Worm (Caenorhabditis elegans) whole organism, early embryonic: ENCODE results near the gene nekl-3.

Source experiments
- B0310.2 ChIP-seq: sonication (generic microtip); optimal IDR thresholded peaks from 2 replicates; lab custom pipeline; 2016; ENCODE audit warnings: mild to moderate bottlenecking, missing genetic modification characterization, missing compliant biosample characterization
- F13C5.2 ChIP-seq: sonication (generic microtip); optimal IDR thresholded peaks from 2 replicates; lab custom pipeline; 2017; ENCODE audit warnings: mild to moderate bottlenecking, missing genetic modification characterization, inconsistent platforms, missing compliant biosample characterization
- aly-1 ChIP-seq: sonication (generic microtip); optimal IDR thresholded peaks from 2 replicates; lab custom pipeline; 2016; ENCODE audit warnings: missing genetic modification characterization, missing compliant biosample characterization
- ama-1 ChIP-seq: fragments of 150-350 bp; optimal IDR thresholded peaks from 2 replicates; lab custom pipeline; 2014
- ceh-13 ChIP-seq: fragments of 200-800 bp; sonication (Bioruptor generic); optimal IDR thresholded peaks from 2 replicates; lab custom pipeline; 2018; ENCODE audit warnings: mild to moderate bottlenecking, missing genetic modification characterization, missing compliant biosample characterization
- ceh-36 ChIP-seq: sonication (generic microtip); optimal IDR thresholded peaks from 2 replicates; lab custom pipeline; 2016; ENCODE audit warnings: missing genetic modification characterization, inconsistent platforms, missing compliant biosample characterization
- ets-7 ChIP-seq: sonication (generic microtip); optimal IDR thresholded peaks from 2 replicates; lab custom pipeline; 2016; ENCODE audit warnings: missing genotype, missing genetic modification characterization, missing compliant biosample characterization
- flt-1 ChIP-seq: fragments of 200-800 bp; sonication (Bioruptor generic); IDR thresholded peaks from 2 replicates; pipeline ENCODE4 v1.3.6; 2022; ENCODE audit warnings: missing genetic modification characterization, missing compliant biosample characterization
- hmbx-1 ChIP-seq: sonication (generic microtip); optimal IDR thresholded peaks from 2 replicates; lab custom pipeline; 2016; ENCODE audit warnings: mild to moderate bottlenecking, missing genetic modification characterization, missing compliant biosample characterization
- hmg-4 ChIP-seq: fragments of 200-800 bp; sonication (Bioruptor generic); optimal IDR thresholded peaks from 2 replicates; lab custom pipeline; 2018; ENCODE audit warnings: mild to moderate bottlenecking, missing genetic modification characterization, missing compliant biosample characterization
- hnd-1 ChIP-seq: sonication (generic microtip); optimal IDR thresholded peaks from 2 replicates; lab custom pipeline; 2016; ENCODE audit warnings: missing genetic modification characterization, missing compliant biosample characterization
- pes-1 ChIP-seq: fragments of 200-800 bp; sonication (Bioruptor generic); IDR thresholded peaks from 2 replicates; pipeline ENCODE4 v1.3.6; 2022; ENCODE audit warnings: missing genetic modification reagents, missing genetic modification characterization, missing compliant biosample characterization
- scrt-1 ChIP-seq: fragments of 200-800 bp; sonication (Bioruptor generic); IDR thresholded peaks from 2 replicates; pipeline ENCODE4 v1.3.6; 2022; ENCODE audit warnings: missing genetic modification characterization, missing compliant biosample characterization
- sea-1 ChIP-seq: fragments of 200-800 bp; sonication (Bioruptor generic); conservative IDR thresholded peaks from 2 replicates; pipeline ENCODE4 v1.3.6; 2022; ENCODE audit warnings: missing genetic modification characterization, missing compliant biosample characterization
- tbx-11 ChIP-seq: fragments of 200-800 bp; sonication (Bioruptor generic); IDR thresholded peaks from 2 replicates; pipeline ENCODE4 v1.3.6; 2022; ENCODE audit warnings: missing genetic modification characterization, missing compliant biosample characterization
- tbx-37 ChIP-seq: fragments of 200-800 bp; sonication (Bioruptor generic); conservative IDR thresholded peaks from 2 replicates; pipeline ENCODE4 v1.3.6; 2022; ENCODE audit warnings: missing genetic modification reagents, missing genetic modification characterization, missing compliant biosample characterization
- tra-4 ChIP-seq: sonication (generic microtip); optimal IDR thresholded peaks from 2 replicates; lab custom pipeline; 2017; ENCODE audit warnings: missing genetic modification characterization, missing compliant biosample characterization

nekl-3 gene

DNA sequence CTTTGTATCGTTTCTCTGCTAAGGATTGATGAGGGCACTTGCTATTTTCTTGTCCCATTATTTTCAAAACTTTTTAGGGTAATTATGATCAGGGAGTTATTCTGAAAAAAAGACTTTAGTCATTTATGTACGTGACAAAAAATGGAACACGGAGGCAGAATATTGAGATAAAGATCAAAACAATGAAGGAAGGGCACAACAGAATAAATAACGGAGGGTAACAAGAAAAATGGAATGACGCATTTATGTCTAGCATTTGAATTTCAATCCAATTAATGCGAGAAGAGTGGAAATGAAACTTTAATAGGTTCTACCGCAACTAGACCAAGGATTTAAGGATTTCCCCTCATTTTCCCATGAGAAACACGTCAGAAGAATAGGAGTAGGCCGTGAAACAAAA is 13.0 kb downstream of the nekl-3 start, which contains the start of gene glb-13:
TSS of gene glb-13 (minus strand) at position 101 of the 400 bp plus-strand sequence.
- no peak for TF ChIP-seq hnd-1 (tag; lab: Kevin White, UChicago)
- no peak for TF ChIP-seq B0310.2 (tag; lab: Kevin White, UChicago)
- TF ChIP-seq pes-1 (GFP tag; lab: Robert Waterston, UW): no peak
- no peak for TF ChIP-seq sea-1 (GFP tag; lab: Robert Waterston, UW)
- TF ChIP-seq aly-1 (tag; lab: Kevin White, UChicago): no peak
- TF ChIP-seq ceh-13: no peak
- no peak for TF ChIP-seq hmg-4
- no peak for TF ChIP-seq ama-1 (lab: Kevin White, UChicago)
- no peak for TF ChIP-seq hmbx-1 (tag; lab: Kevin White, UChicago)
- no peak for TF ChIP-seq tbx-37
- TF ChIP-seq ceh-36: no peak
- no peak for TF ChIP-seq tbx-11
- no peak for TF ChIP-seq flt-1 (GFP tag; lab: Robert Waterston, UW)
- no peak for TF ChIP-seq F13C5.2
- no peak for TF ChIP-seq tra-4
- no peak for TF ChIP-seq ets-7 (tag; lab: Kevin White, UChicago)
- TF ChIP-seq scrt-1 (GFP tag; lab: Robert Waterston, UW): no peak

DNA sequence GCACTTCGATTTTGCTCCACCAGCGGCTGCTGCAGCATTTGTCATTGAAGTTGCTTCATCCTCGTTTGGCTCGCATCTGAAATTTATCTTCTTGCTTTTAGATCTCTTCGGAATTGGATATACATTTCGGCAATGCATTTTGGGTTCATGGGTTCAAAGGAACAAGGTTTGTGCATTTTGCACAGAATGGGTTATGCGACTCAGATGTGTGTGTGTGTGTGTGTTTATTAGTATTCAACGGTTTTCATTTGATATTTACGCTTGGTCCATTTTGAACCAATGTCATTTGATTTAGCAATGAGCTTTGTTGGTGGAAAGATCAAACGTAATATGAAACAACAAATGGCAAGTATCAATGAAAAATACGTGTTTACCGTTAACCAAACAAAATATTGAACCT is 15.5 kb downstream of the nekl-3 start:
- no peak for TF ChIP-seq flt-1 (GFP tag; lab: Robert Waterston, UW)
- no peak for TF ChIP-seq B0310.2 (tag; lab: Kevin White, UChicago)
- no peak for TF ChIP-seq hmbx-1 (tag; lab: Kevin White, UChicago)
- TF ChIP-seq ets-7 (tag; lab: Kevin White, UChicago): no peak
- TF ChIP-seq tbx-37: no peak
- TF ChIP-seq F13C5.2: no peak
- TF ChIP-seq pes-1 (GFP tag; lab: Robert Waterston, UW): no peak
- TF ChIP-seq tbx-11: no peak

ce11 chrX:12371321-12371720 is 20.0 kb downstream of the nekl-3 start, which contains the start of gene rif-1.2:
rif-1.2 (minus strand) TSS chrX:12371421.
- TF ChIP-seq B0310.2 (tag; lab: Kevin White, UChicago) (no peak), aly-1 (tag; lab: Kevin White, UChicago) (no peak), hmbx-1 (tag; lab: Kevin White, UChicago) (no peak), ets-7 (tag; lab: Kevin White, UChicago) (no peak), tbx-11 (no peak), hnd-1 (tag; lab: Kevin White, UChicago) (no peak), pes-1 (GFP tag; lab: Robert Waterston, UW) (no peak)

ce11 chrX:12367498-12367897 is 23.8 kb downstream of the nekl-3 start:
- no peak for TF ChIP-seq tra-4
- no peak; the same call in none of the 2 replicates for TF ChIP-seq pes-1 (GFP tag; lab: Robert Waterston, UW)
- peak; percentile 60; the same call in 1 of the 2 replicates for TF ChIP-seq tbx-37
- TF ChIP-seq flt-1 (GFP tag; lab: Robert Waterston, UW): peak; percentile 84
- TF ChIP-seq ceh-36: peak; percentile 60
- peak; percentile 39 for TF ChIP-seq B0310.2 (tag; lab: Kevin White, UChicago)
- TF ChIP-seq hmg-4: peak; percentile 66
- TF ChIP-seq ama-1 (lab: Kevin White, UChicago): no peak
- peak; percentile 26 for TF ChIP-seq ets-7 (tag; lab: Kevin White, UChicago)
- TF ChIP-seq sea-1 (GFP tag; lab: Robert Waterston, UW): peak; percentile 71; the same call in 1 of the 2 replicates
- TF ChIP-seq F13C5.2: peak; percentile 84
- peak; percentile 82 for TF ChIP-seq tbx-11
- TF ChIP-seq hnd-1 (tag; lab: Kevin White, UChicago): peak; percentile 47
- TF ChIP-seq hmbx-1 (tag; lab: Kevin White, UChicago): peak; percentile 39
- peak; percentile 59 for TF ChIP-seq aly-1 (tag; lab: Kevin White, UChicago)
- TF ChIP-seq ceh-13: peak; percentile 55
- peak; percentile 80 for TF ChIP-seq scrt-1 (GFP tag; lab: Robert Waterston, UW)

DNA sequence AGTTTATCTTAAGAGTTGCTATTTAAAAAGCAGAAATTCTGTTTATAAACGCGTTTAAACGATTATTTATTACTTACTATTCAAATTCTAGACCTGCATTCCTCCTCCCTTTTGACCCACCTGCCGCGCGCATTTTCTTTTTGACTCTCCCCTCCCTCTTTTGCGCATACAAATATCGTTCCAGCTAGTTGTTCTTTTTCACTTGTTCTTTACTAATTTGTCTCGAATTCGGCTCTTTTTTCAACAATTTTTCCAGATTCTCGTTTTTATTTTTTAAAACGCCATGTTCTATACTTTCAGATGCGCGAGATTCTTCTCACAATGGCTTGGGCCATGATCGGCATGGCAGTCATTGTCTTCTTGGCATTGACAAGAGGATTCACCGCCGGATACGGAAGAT is 25.9 kb downstream of the nekl-3 start, which contains the start of gene F19H6.4:
TSS of gene F19H6.4 (plus strand) at position 301 of the 400 bp plus-strand sequence.
- no peak for TF ChIP-seq ama-1 (lab: Kevin White, UChicago)
- TF ChIP-seq hmg-4: no peak
- TF ChIP-seq ets-7 (tag; lab: Kevin White, UChicago): no peak
- TF ChIP-seq ceh-36: no peak
- no peak for TF ChIP-seq ceh-13
- TF ChIP-seq F13C5.2: no peak
- TF ChIP-seq tbx-11: no peak
- no peak for TF ChIP-seq aly-1 (tag; lab: Kevin White, UChicago)
- no peak for TF ChIP-seq pes-1 (GFP tag; lab: Robert Waterston, UW)
- no peak for TF ChIP-seq scrt-1 (GFP tag; lab: Robert Waterston, UW)
- no peak for TF ChIP-seq tbx-37
- no peak for TF ChIP-seq hnd-1 (tag; lab: Kevin White, UChicago)
- no peak for TF ChIP-seq sea-1 (GFP tag; lab: Robert Waterston, UW)
- TF ChIP-seq B0310.2 (tag; lab: Kevin White, UChicago): no peak

DNA sequence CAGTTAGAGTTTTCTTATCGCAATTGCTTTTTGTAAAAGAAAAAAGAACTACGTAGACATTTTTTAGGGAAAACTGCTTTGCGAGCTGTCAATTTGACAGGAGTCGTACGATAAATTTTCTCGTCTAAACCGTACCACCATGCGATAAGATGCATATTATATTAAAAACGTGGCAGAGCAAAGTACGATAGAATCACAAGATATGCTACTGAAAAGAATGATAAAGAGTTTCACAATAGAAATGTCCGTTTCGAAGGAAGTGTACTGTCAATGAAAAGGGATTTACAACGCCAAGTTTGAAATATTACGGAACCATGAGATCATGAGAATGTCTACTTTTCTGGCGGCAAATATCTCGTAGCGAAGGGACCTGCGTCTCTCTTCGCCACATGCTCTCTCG is 26.5 kb downstream of the nekl-3 start, which contains the start of gene F19H6.5:
TSS of gene F19H6.5 (minus strand) at position 101 of the 400 bp plus-strand sequence.
- TF ChIP-seq sea-1 (GFP tag; lab: Robert Waterston, UW): no peak
- no peak for TF ChIP-seq F13C5.2
- no peak for TF ChIP-seq tbx-37
- TF ChIP-seq aly-1 (tag; lab: Kevin White, UChicago): no peak
- no peak for TF ChIP-seq tra-4
- no peak for TF ChIP-seq ama-1 (lab: Kevin White, UChicago)
- no peak for TF ChIP-seq pes-1 (GFP tag; lab: Robert Waterston, UW)
- no peak for TF ChIP-seq B0310.2 (tag; lab: Kevin White, UChicago)
- TF ChIP-seq scrt-1 (GFP tag; lab: Robert Waterston, UW): no peak
- no peak for TF ChIP-seq hmg-4
- no peak for TF ChIP-seq hnd-1 (tag; lab: Kevin White, UChicago)
- TF ChIP-seq ceh-36: no peak
- no peak for TF ChIP-seq flt-1 (GFP tag; lab: Robert Waterston, UW)
- no peak for TF ChIP-seq hmbx-1 (tag; lab: Kevin White, UChicago)

- TF ChIP-seq F13C5.2 (peak; percentile 49), aly-1 (tag; lab: Kevin White, UChicago) (no peak)
Measured at ce11 chrX:12362951-12363486, 28.3 kb downstream of the nekl-3 start.
